Worm (Caenorhabditis elegans) whole organism, young adult: Measurements from ENCODE around the gene ida-1.
A peak's percentile ranks its signal among the peaks of the same experiment; 100 is the strongest.

Experiments used
- F37B4.10 ChIP-seq: fragments of 200-800 bp; sonication (Bioruptor generic); IDR thresholded peaks from 2 replicates; pipeline ENCODE4 v1.3.6; 2022; ENCODE audit warnings: missing genetic modification characterization, missing compliant biosample characterization
- F55B11.4 ChIP-seq: sonication (generic microtip); optimal IDR thresholded peaks from 2 replicates; lab custom pipeline; 2016; ENCODE audit warnings: missing compliant biosample characterization, missing genetic modification characterization, borderline replicate concordance; ENCODE audit not compliant: insufficient read depth
- T26A5.8 ChIP-seq: sonication (generic microtip); optimal IDR thresholded peaks from 2 replicates; lab custom pipeline; 2016; ENCODE audit warnings: missing genetic modification characterization, missing compliant biosample characterization
- Y53F4B.3 ChIP-seq: fragments of 200-800 bp; sonication (Bioruptor generic); IDR thresholded peaks from 2 replicates; pipeline ENCODE4 v1.3.6; 2022; ENCODE audit warnings: missing genetic modification reagents, missing genetic modification characterization, missing compliant biosample characterization
- Y53G8AR.9 ChIP-seq: fragments of 200-800 bp; sonication (Bioruptor generic); conservative IDR thresholded peaks from 2 replicates; pipeline ENCODE4 v1.3.6; 2022; ENCODE audit warnings: missing genetic modification reagents, missing genetic modification characterization, missing compliant biosample characterization
- atf-7 ChIP-seq: sonication (generic microtip); optimal IDR thresholded peaks from 2 replicates; lab custom pipeline; 2017; ENCODE audit warnings: mild to moderate bottlenecking, missing genetic modification characterization, missing compliant biosample characterization
- attf-3 ChIP-seq: fragments of 200-800 bp; sonication (Bioruptor generic); conservative IDR thresholded peaks from 2 replicates; pipeline ENCODE4 v1.3.6; 2022; ENCODE audit warnings: missing genetic modification reagents, missing genetic modification characterization, missing compliant biosample characterization
- attf-5 ChIP-seq: fragments of 200-800 bp; sonication (Bioruptor generic); optimal IDR thresholded peaks from 2 replicates; lab custom pipeline; 2018; ENCODE audit warnings: mild to moderate bottlenecking, missing genetic modification characterization, missing compliant biosample characterization
- attf-6 ChIP-seq: fragments of 200-800 bp; sonication (Bioruptor generic); IDR thresholded peaks from 2 replicates; pipeline ENCODE4 v1.3.6; 2022; ENCODE audit warnings: missing genetic modification reagents, missing genetic modification characterization, missing compliant biosample characterization
- bed-1 ChIP-seq: fragments of 200-800 bp; sonication (Bioruptor generic); IDR thresholded peaks from 2 replicates; pipeline ENCODE4 v1.3.6; 2022; ENCODE audit warnings: missing genetic modification reagents, missing genetic modification characterization, missing compliant biosample characterization
- bed-2 ChIP-seq: fragments of 200-800 bp; sonication (Bioruptor generic); IDR thresholded peaks from 2 replicates; pipeline ENCODE4 v1.3.6; 2022; ENCODE audit warnings: missing genetic modification reagents, missing genetic modification characterization, missing compliant biosample characterization
- cebp-1 ChIP-seq, 2 experiments: fragments of 200-800 bp in 1 of 2; sonication (Bioruptor generic) in 1 of 2; sonication (generic microtip) in 1 of 2; IDR thresholded peaks in 1 of 2; optimal IDR thresholded peaks in 1 of 2; 2 replicates each; pipeline versions ENCODE4 v1.3.6 to Lab custom; 2017 to 2022; ENCODE audit warnings: missing compliant biosample characterization in 2 of 2, missing genetic modification characterization in 2 of 2, mild to moderate bottlenecking in 1 of 2, missing genetic modification reagents in 1 of 2, moderate library complexity in 1 of 2
- cebp-2 ChIP-seq: fragments of 200-800 bp; sonication (Bioruptor generic); IDR thresholded peaks from 2 replicates; pipeline ENCODE4 v1.3.6; 2022; ENCODE audit warnings: missing genetic modification characterization, missing compliant biosample characterization
- ceh-100 ChIP-seq: fragments of 200-800 bp; sonication (Bioruptor generic); IDR thresholded peaks from 2 replicates; pipeline ENCODE4 v1.3.6; 2022; ENCODE audit warnings: missing genetic modification reagents, missing genetic modification characterization, missing compliant biosample characterization
- ceh-58 ChIP-seq: fragments of 200-800 bp; sonication (Bioruptor generic); IDR thresholded peaks from 2 replicates; pipeline ENCODE4 v1.3.6; 2022; ENCODE audit warnings: missing genetic modification characterization, missing compliant biosample characterization
- dpl-1 ChIP-seq: fragments of 150-350 bp; optimal IDR thresholded peaks from 2 replicates; lab custom pipeline; 2014; ENCODE audit warnings: missing biosample characterization, missing genetic modification reagents, missing genetic modification characterization
- ets-4 ChIP-seq: fragments of 200-800 bp; sonication (Bioruptor generic); optimal IDR thresholded peaks from 2 replicates; lab custom pipeline; 2018; ENCODE audit warnings: mild to moderate bottlenecking, missing genetic modification characterization, missing compliant biosample characterization
- hlh-12 ChIP-seq: sonication (generic microtip); optimal IDR thresholded peaks from 2 replicates; lab custom pipeline; 2016; ENCODE audit warnings: missing genetic modification characterization, missing compliant biosample characterization
- hmg-1.2 ChIP-seq: fragments of 200-800 bp; sonication (Bioruptor generic); IDR thresholded peaks from 2 replicates; pipeline ENCODE4 v1.3.6; 2022; ENCODE audit warnings: missing genetic modification reagents, missing genetic modification characterization, missing compliant biosample characterization
- lin-40 ChIP-seq: sonication (generic microtip); optimal IDR thresholded peaks from 2 replicates; lab custom pipeline; 2016; ENCODE audit warnings: missing genetic modification characterization, mild to moderate bottlenecking, missing compliant biosample characterization, missing genotype, missing genetic modification reagents
- lir-1 ChIP-seq: fragments of 200-800 bp; sonication (Bioruptor generic); conservative IDR thresholded peaks from 2 replicates; pipeline ENCODE4 v1.3.6; 2022; ENCODE audit warnings: missing genetic modification reagents, missing genetic modification characterization, missing compliant biosample characterization
- madf-10 ChIP-seq: sonication (generic microtip); optimal IDR thresholded peaks from 2 replicates; lab custom pipeline; 2016; ENCODE audit warnings: mild to moderate bottlenecking, missing genetic modification characterization, missing compliant biosample characterization
- mel-28 ChIP-seq: sonication (generic microtip); optimal IDR thresholded peaks from 2 replicates; lab custom pipeline; 2016; ENCODE audit warnings: borderline replicate concordance, mild to moderate bottlenecking, missing genetic modification characterization, missing compliant biosample characterization
- mes-4 ChIP-seq: sonication (generic microtip); optimal IDR thresholded peaks from 2 replicates; lab custom pipeline; 2016; ENCODE audit warnings: missing genotype, missing genetic modification characterization, missing compliant biosample characterization
- nfya-1 ChIP-seq: sonication (generic microtip); optimal IDR thresholded peaks from 2 replicates; lab custom pipeline; 2017; ENCODE audit warnings: antibody characterized with exemption, missing compliant biosample characterization, missing genetic modification characterization, borderline replicate concordance; ENCODE audit not compliant: insufficient read depth
- nfya-2 ChIP-seq: fragments of 200-800 bp; sonication (Bioruptor generic); IDR thresholded peaks from 2 replicates; pipeline ENCODE4 v1.3.6; 2022; ENCODE audit warnings: missing genetic modification reagents, missing genetic modification characterization, missing compliant biosample characterization
- nhr-90 ChIP-seq: sonication (generic microtip); optimal IDR thresholded peaks from 2 replicates; lab custom pipeline; 2016; ENCODE audit warnings: missing genotype, mild to moderate bottlenecking, missing genetic modification characterization, missing compliant biosample characterization
- rcor-1 ChIP-seq: fragments of 200-800 bp; sonication (Bioruptor generic); IDR thresholded peaks from 2 replicates; pipeline ENCODE4 v1.3.6; 2022; ENCODE audit warnings: missing genetic modification reagents, missing genetic modification characterization, missing compliant biosample characterization
- rpc-1 ChIP-seq, 2 experiments: fragments of 150-350 bp in 1 of 2; sonication (generic microtip) in 1 of 2; optimal IDR thresholded peaks; 2 replicates each; lab custom pipeline; 2014 to 2018; ENCODE audit warnings: missing biosample characterization in 1 of 2, missing genetic modification characterization in 1 of 2, missing genetic modification reagents in 1 of 2, missing genotype in 1 of 2
- sdz-38 ChIP-seq: sonication (generic microtip); optimal IDR thresholded peaks from 2 replicates; lab custom pipeline; 2016; ENCODE audit warnings: missing genotype, missing genetic modification characterization, missing compliant biosample characterization
- snpc-1.3 ChIP-seq: sonication (generic microtip); optimal IDR thresholded peaks from 2 replicates; lab custom pipeline; 2017; ENCODE audit warnings: missing genetic modification characterization, mild to moderate bottlenecking, missing compliant biosample characterization, antibody characterized with exemption, moderate library complexity, missing genotype, missing genetic modification reagents; ENCODE audit not compliant: insufficient read depth
- tbx-9 ChIP-seq: sonication (generic microtip); optimal IDR thresholded peaks from 2 replicates; lab custom pipeline; 2016; ENCODE audit warnings: borderline replicate concordance, missing genetic modification characterization, inconsistent platforms, missing compliant biosample characterization
- unc-130 ChIP-seq: sonication (generic microtip); optimal IDR thresholded peaks from 2 replicates; lab custom pipeline; 2016; ENCODE audit warnings: missing genetic modification reagents, missing genetic modification characterization, missing compliant biosample characterization
- zfh-2 ChIP-seq: fragments of 200-800 bp; sonication (Bioruptor generic); conservative IDR thresholded peaks from 2 replicates; pipeline ENCODE4 v1.3.6; 2022; ENCODE audit warnings: missing genetic modification reagents, missing genetic modification characterization, missing compliant biosample characterization
- ztf-3 ChIP-seq: fragments of 200-800 bp; sonication (Bioruptor generic); optimal IDR thresholded peaks from 2 replicates; lab custom pipeline; 2018; ENCODE audit warnings: mild to moderate bottlenecking, missing genetic modification characterization, missing compliant biosample characterization

The ida-1 gene

DNA sequence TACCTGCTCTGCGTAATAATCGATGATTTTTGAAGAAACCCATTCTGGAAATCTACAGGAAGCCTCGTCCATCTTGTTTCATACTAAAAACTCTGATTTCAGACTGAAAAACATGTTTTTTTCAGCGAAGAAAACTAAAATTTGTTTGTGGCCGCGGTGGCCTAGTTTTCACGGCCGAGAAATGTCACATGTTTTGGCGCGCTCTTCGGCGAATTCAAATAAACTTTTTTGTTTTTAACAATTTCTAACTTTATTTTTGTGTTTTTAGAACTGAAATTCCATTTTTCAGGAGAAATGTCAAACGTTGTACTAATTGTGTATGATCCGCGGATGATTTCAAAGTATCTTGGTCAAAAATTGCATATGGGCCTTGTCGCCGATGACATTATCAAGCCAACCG lies 47.6 kb downstream of the ida-1 start, which contains the start of the genes polq-1 and him-10 (continued):
- TF ChIP-seq dpl-1 (peak; percentile 59), nhr-90 (tag; lab: Kevin White, UChicago) (no peak)

DNA sequence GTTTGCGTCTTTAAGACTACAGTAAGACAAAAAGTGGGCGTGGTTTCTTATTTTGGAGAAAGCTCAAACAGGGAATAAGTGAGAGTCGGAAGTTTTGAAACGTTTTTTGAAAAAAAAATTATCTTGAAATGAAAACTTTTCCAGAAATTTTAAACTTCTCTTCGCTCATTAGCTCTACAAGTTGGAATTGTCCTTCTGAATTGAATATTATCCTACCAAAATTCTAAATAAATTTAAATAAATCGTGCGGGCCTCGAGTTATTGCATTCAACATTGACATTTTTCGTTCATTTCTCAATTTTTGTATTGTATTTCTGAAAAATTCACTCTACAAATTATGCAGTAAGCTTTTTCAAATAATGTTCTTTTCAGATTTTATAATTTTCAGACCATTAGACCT lies 49.9 kb downstream of the ida-1 start, which contains the start of gene R12B2.3:
TSS of gene R12B2.3 (plus strand) at position 301 of the 400 bp plus-strand sequence.
- TF ChIP-seq snpc-1.3 (tag; lab: Kevin White, UChicago) (no peak), Y53F4B.3 (GFP tag; lab: Robert Waterston, UW) (no peak), F37B4.10 (GFP tag; lab: Robert Waterston, UW) (no peak), nfya-1 (no peak), dpl-1 (no peak), cebp-1 (GFP tag; IDR thresholded peaks at IDR 0.05; lab: Robert Waterston, UW) (no peak), cebp-1 (tag; optimal IDR thresholded peaks at IDR 0.05; lab: Kevin White, UChicago) (no peak), unc-130 (GFP tag; lab: Kevin White, UChicago) (no peak), zfh-2 (GFP tag; lab: Robert Waterston, UW) (no peak), lir-1 (no peak), rcor-1 (GFP tag; lab: Robert Waterston, UW) (no peak), bed-2 (no peak), attf-6 (GFP tag; lab: Robert Waterston, UW) (no peak), nfya-2 (GFP tag; lab: Robert Waterston, UW) (no peak), Y53G8AR.9 (no peak), hmg-1.2 (GFP tag; lab: Robert Waterston, UW) (no peak), attf-5 (GFP tag; lab: Kevin White, UChicago) (no peak), bed-1 (GFP tag; lab: Robert Waterston, UW) (no peak), ets-4 (GFP tag; lab: Kevin White, UChicago) (no peak), T26A5.8 (tag; lab: Kevin White, UChicago) (no peak), lin-40 (tag; lab: Kevin White, UChicago) (no peak)

DNA sequence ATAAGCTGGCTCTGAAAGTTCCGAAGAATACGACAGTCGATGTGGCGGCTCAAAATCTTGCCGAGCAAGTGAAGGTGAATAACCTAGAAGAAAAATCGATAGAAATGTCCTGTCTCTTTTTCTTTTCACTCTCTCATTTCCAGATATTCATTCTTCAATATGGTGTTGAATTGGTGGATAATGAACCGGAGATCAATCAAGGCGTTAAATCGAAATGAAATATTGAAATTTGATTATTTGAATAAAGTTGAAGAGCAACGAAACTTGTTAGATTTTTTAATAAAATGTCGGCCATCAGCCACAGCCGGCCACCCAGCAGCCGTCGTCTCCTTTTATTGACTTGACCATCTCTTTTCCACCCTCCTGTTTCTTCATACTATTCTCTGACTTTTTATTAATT lies 51.4 kb downstream of the ida-1 start, which contains the start of gene R12B2.2:
TSS of gene R12B2.2 (plus strand) at position 301 of the 400 bp plus-strand sequence.
- TF ChIP-seq ceh-58 (GFP tag; lab: Robert Waterston, UW): no peak
- no peak for TF ChIP-seq ztf-3 (GFP tag; lab: Kevin White, UChicago)
- TF ChIP-seq ceh-100: no peak
- no peak for TF ChIP-seq hlh-12 (tag; lab: Kevin White, UChicago)
- no peak for TF ChIP-seq atf-7 (tag; lab: Kevin White, UChicago)
- TF ChIP-seq madf-10 (tag; lab: Kevin White, UChicago): no peak
- TF ChIP-seq tbx-9 (tag; lab: Kevin White, UChicago): no peak
- TF ChIP-seq F55B11.4 (tag; lab: Kevin White, UChicago): no peak
- TF ChIP-seq mes-4 (tag; lab: Kevin White, UChicago): no peak
- TF ChIP-seq mel-28: no peak
- no peak for TF ChIP-seq cebp-2
- no peak for TF ChIP-seq sdz-38 (tag; lab: Kevin White, UChicago)
- no peak for TF ChIP-seq attf-3
- no peak for TF ChIP-seq rpc-1 (optimal IDR thresholded peaks at IDR 0.05; lab: Kevin White, UChicago)
- TF ChIP-seq rpc-1 (tag; optimal IDR thresholded peaks at IDR 0.05; lab: Kevin White, UChicago): no peak
